Worm (Caenorhabditis elegans) whole organism, L4 larva: Measurements from ENCODE around the gene nyn-3.
A peak's percentile ranks its signal among the peaks of the same experiment; 100 is the strongest.

Experiments
- F49E8.2 ChIP-seq: sonication (generic microtip); optimal IDR thresholded peaks from 2 replicates; lab custom pipeline; 2016; ENCODE audit warnings: missing compliant biosample characterization, mild to moderate bottlenecking, missing genetic modification characterization, borderline replicate concordance
- T26A8.4 ChIP-seq: fragments of 200-800 bp; sonication (Bioruptor generic); IDR thresholded peaks from 2 replicates; pipeline ENCODE4 v1.3.6; 2022; ENCODE audit warnings: missing genetic modification characterization, missing compliant biosample characterization
- aha-1 ChIP-seq: fragments of 150-350 bp; peaks from one replicate; lab custom pipeline; 2014; ENCODE audit warnings: missing biosample characterization, missing genetic modification characterization
- ama-1 ChIP-seq: fragments of 150-350 bp; optimal IDR thresholded peaks from 2 replicates; lab custom pipeline; 2014; ENCODE audit warnings: inconsistent platforms, mixed read lengths
- ctbp-1 ChIP-seq: fragments of 200-800 bp; sonication (Bioruptor generic); IDR thresholded peaks from 2 replicates; pipeline ENCODE4 v1.3.6; 2022; ENCODE audit warnings: missing genetic modification reagents, missing genetic modification characterization, missing compliant biosample characterization
- daf-12 ChIP-seq: fragments of 150-350 bp; optimal IDR thresholded peaks from 2 replicates; lab custom pipeline; 2014; ENCODE audit warnings: missing biosample characterization, missing genetic modification reagents, missing genetic modification characterization
- daf-16 ChIP-seq, 3 experiments: sonication (generic microtip); optimal IDR thresholded peaks; 2 replicates each; lab custom pipeline; 2016 to 2017; ENCODE audit warnings: missing genetic modification characterization in 3 of 3, missing genetic modification reagents in 3 of 3, mild to moderate bottlenecking in 2 of 3, missing compliant biosample characterization in 2 of 3, missing biosample characterization in 1 of 3, moderate library complexity in 1 of 3
- daf-19 ChIP-seq: fragments of 200-800 bp; sonication (Bioruptor generic); conservative IDR thresholded peaks from 2 replicates; pipeline ENCODE4 v1.3.6; 2022; ENCODE audit warnings: missing genetic modification characterization, missing compliant biosample characterization
- daf-8 ChIP-seq: fragments of 200-800 bp; sonication (Bioruptor generic); IDR thresholded peaks from 2 replicates; pipeline ENCODE4 v1.3.6; 2022; ENCODE audit warnings: missing genetic modification characterization, missing compliant biosample characterization
- dmd-6 ChIP-seq: fragments of 200-800 bp; sonication (Bioruptor generic); IDR thresholded peaks from 2 replicates; pipeline ENCODE4 v1.3.6; 2022; ENCODE audit warnings: missing genetic modification reagents, missing genetic modification characterization, missing compliant biosample characterization
- duxl-1 ChIP-seq: sonication (generic microtip); optimal IDR thresholded peaks from 2 replicates; lab custom pipeline; 2016; ENCODE audit warnings: mild to moderate bottlenecking, missing genetic modification characterization, moderate library complexity, missing compliant biosample characterization; ENCODE audit not compliant: poor library complexity
- dve-1 ChIP-seq: sonication (generic microtip); optimal IDR thresholded peaks from 2 replicates; lab custom pipeline; 2017; ENCODE audit warnings: antibody characterized with exemption, mild to moderate bottlenecking, missing genetic modification characterization, missing compliant biosample characterization; ENCODE audit not compliant: insufficient read depth
- egl-43 ChIP-seq: fragments of 200-800 bp; sonication (Bioruptor generic); IDR thresholded peaks from 2 replicates; pipeline ENCODE4 v1.3.6; 2022; ENCODE audit warnings: missing genetic modification reagents, missing genetic modification characterization, missing compliant biosample characterization
- fkh-10 ChIP-seq: fragments of 150-350 bp; optimal IDR thresholded peaks from 2 replicates; lab custom pipeline; 2014; ENCODE audit warnings: missing biosample characterization, missing genetic modification reagents, missing genetic modification characterization
- hif-1 ChIP-seq, 2 experiments: sonication (generic microtip); optimal IDR thresholded peaks; 2 replicates each; lab custom pipeline; 2016 to 2017; ENCODE audit warnings: missing compliant biosample characterization in 2 of 2, missing genetic modification characterization in 2 of 2, missing genetic modification reagents in 2 of 2, missing genotype in 2 of 2, mild to moderate bottlenecking in 1 of 2
- hlh-30 ChIP-seq: sonication (generic microtip); optimal IDR thresholded peaks from 2 replicates; lab custom pipeline; 2017; ENCODE audit warnings: antibody characterized with exemption, mild to moderate bottlenecking, missing genetic modification characterization, missing compliant biosample characterization; ENCODE audit not compliant: insufficient read depth
- jun-1 ChIP-seq: fragments of 150-350 bp; optimal IDR thresholded peaks from 2 replicates; lab custom pipeline; 2014; ENCODE audit warnings: missing biosample characterization, missing genetic modification reagents, missing genetic modification characterization
- lin-13 ChIP-seq: fragments of 150-350 bp; optimal IDR thresholded peaks from 2 replicates; lab custom pipeline; 2014; ENCODE audit warnings: missing biosample characterization, missing genetic modification reagents, missing genetic modification characterization
- lin-38 ChIP-seq: fragments of 200-800 bp; sonication (Bioruptor generic); IDR thresholded peaks from 2 replicates; pipeline ENCODE4 v1.3.6; 2022; ENCODE audit warnings: missing genetic modification reagents, missing genetic modification characterization, missing compliant biosample characterization
- lin-39 ChIP-seq: fragments of 150-350 bp; optimal IDR thresholded peaks from 2 replicates; lab custom pipeline; 2014; ENCODE audit warnings: missing biosample characterization, missing genetic modification reagents, missing genetic modification characterization
- lsy-2 ChIP-seq, 2 experiments: fragments of 150-350 bp in 1 of 2; sonication (generic microtip) in 1 of 2; optimal IDR thresholded peaks; 2 replicates each; lab custom pipeline; 2014 to 2017; ENCODE audit warnings: missing biosample characterization in 2 of 2, missing genetic modification characterization in 2 of 2
- madf-5 ChIP-seq, 2 experiments: fragments of 200-800 bp; sonication (Bioruptor generic); IDR thresholded peaks; 2 replicates each; pipeline ENCODE4 v1.3.6; 2022; ENCODE audit warnings: missing compliant biosample characterization in 2 of 2, missing genetic modification characterization in 2 of 2
- mdl-1 ChIP-seq, 2 experiments: fragments of 150-350 bp in 1 of 2; sonication (generic microtip) in 1 of 2; optimal IDR thresholded peaks; 2 replicates each; lab custom pipeline; 2014 to 2017; ENCODE audit warnings: missing biosample characterization in 2 of 2, missing genetic modification characterization in 2 of 2
- mdt-29 ChIP-seq: fragments of 200-800 bp; sonication (Bioruptor generic); IDR thresholded peaks from 2 replicates; pipeline ENCODE4 v1.3.6; 2022; ENCODE audit warnings: missing genetic modification reagents, missing genetic modification characterization, missing compliant biosample characterization
- mxl-2 ChIP-seq: fragments of 200-800 bp; sonication (Bioruptor generic); conservative IDR thresholded peaks from 2 replicates; pipeline ENCODE4 v1.3.6; 2022; ENCODE audit warnings: missing genetic modification reagents, missing genetic modification characterization, missing compliant biosample characterization
- mxl-3 ChIP-seq: fragments of 200-800 bp; sonication (Bioruptor generic); optimal IDR thresholded peaks from 2 replicates; lab custom pipeline; 2018; ENCODE audit warnings: mild to moderate bottlenecking, missing genetic modification characterization, missing compliant biosample characterization
- nhr-11 ChIP-seq: fragments of 150-350 bp; optimal IDR thresholded peaks from 2 replicates; lab custom pipeline; 2014; ENCODE audit warnings: missing biosample characterization, missing genetic modification characterization
- nhr-28 ChIP-seq: fragments of 150-350 bp; optimal IDR thresholded peaks from 2 replicates; lab custom pipeline; 2014; ENCODE audit warnings: missing biosample characterization, missing genetic modification characterization
- nhr-42 ChIP-seq: fragments of 200-800 bp; sonication (Bioruptor generic); IDR thresholded peaks from 2 replicates; pipeline ENCODE4 v1.3.6; 2022; ENCODE audit warnings: missing genetic modification characterization, missing compliant biosample characterization
- nhr-6 ChIP-seq: fragments of 150-350 bp; optimal IDR thresholded peaks from 2 replicates; lab custom pipeline; 2014; ENCODE audit warnings: missing biosample characterization, missing genetic modification characterization
- nhr-77 ChIP-seq: fragments of 150-350 bp; optimal IDR thresholded peaks from 2 replicates; lab custom pipeline; 2014; ENCODE audit warnings: missing biosample characterization, missing genetic modification characterization
- pha-4 ChIP-seq, 2 experiments: fragments of 150-350 bp in 1 of 2; fragments of 200-800 bp in 1 of 2; sonication (Bioruptor generic) in 1 of 2; IDR thresholded peaks in 1 of 2; optimal IDR thresholded peaks in 1 of 2; 2 replicates each; pipeline versions ENCODE4 v1.3.6 to Lab custom; 2014 to 2022; ENCODE audit warnings: missing genetic modification characterization in 2 of 2, missing genetic modification reagents in 2 of 2, missing biosample characterization in 1 of 2, missing compliant biosample characterization in 1 of 2
- pqm-1 ChIP-seq: sonication (generic microtip); optimal IDR thresholded peaks from 2 replicates; lab custom pipeline; 2017; ENCODE audit warnings: missing biosample characterization, missing genetic modification characterization
- rbr-2 ChIP-seq: sonication (generic microtip); optimal IDR thresholded peaks from 2 replicates; lab custom pipeline; 2016; ENCODE audit warnings: missing genotype, missing genetic modification characterization, missing compliant biosample characterization
- set-16 ChIP-seq: fragments of 200-800 bp; sonication (Bioruptor generic); IDR thresholded peaks from 2 replicates; pipeline ENCODE4 v1.3.6; 2022; ENCODE audit warnings: missing genetic modification reagents, missing genetic modification characterization, missing compliant biosample characterization
- spr-1 ChIP-seq: sonication (generic microtip); optimal IDR thresholded peaks from 2 replicates; lab custom pipeline; 2016; ENCODE audit warnings: mild to moderate bottlenecking, missing genetic modification characterization, missing compliant biosample characterization
- spr-3 ChIP-seq: fragments of 200-800 bp; sonication (Bioruptor generic); optimal IDR thresholded peaks from 2 replicates; lab custom pipeline; 2018; ENCODE audit warnings: mild to moderate bottlenecking, missing genetic modification characterization, missing compliant biosample characterization
- tra-1 ChIP-seq: fragments of 200-800 bp; sonication (Bioruptor generic); IDR thresholded peaks from 2 replicates; pipeline ENCODE4 v1.3.6; 2022; ENCODE audit warnings: missing genetic modification reagents, missing genetic modification characterization, missing compliant biosample characterization
- unc-62 ChIP-seq, 3 experiments: fragments of 150-350 bp in 1 of 3; sonication (generic microtip); optimal IDR thresholded peaks in 2 of 3; peaks in 1 of 3; 1 replicate in 1 of 3; 2 replicates in 2 of 3; lab custom pipeline; 2014 to 2017; ENCODE audit warnings: missing biosample characterization in 3 of 3, missing genetic modification characterization in 3 of 3, missing genetic modification reagents in 3 of 3, missing genotype in 1 of 3
- zfp-2 ChIP-seq: sonication (generic microtip); optimal IDR thresholded peaks from 2 replicates; lab custom pipeline; 2016; ENCODE audit warnings: mild to moderate bottlenecking, missing genetic modification characterization, missing compliant biosample characterization
- zfp-3 ChIP-seq: fragments of 200-800 bp; sonication (Bioruptor generic); conservative IDR thresholded peaks from 2 replicates; pipeline ENCODE4 v1.3.6; 2022; ENCODE audit warnings: missing genetic modification reagents, missing genetic modification characterization, missing compliant biosample characterization
- ztf-11 ChIP-seq: fragments of 150-350 bp; optimal IDR thresholded peaks from 2 replicates; lab custom pipeline; 2014; ENCODE audit warnings: missing biosample characterization, missing genetic modification characterization
- ztf-7 ChIP-seq: fragments of 150-350 bp; optimal IDR thresholded peaks from 2 replicates; lab custom pipeline; 2014; ENCODE audit warnings: missing biosample characterization, missing genetic modification characterization

The nyn-3 gene

ce11 chrII:6334745-6335260 lies 42.4 kb upstream of the nyn-3 start (continued):
- TF ChIP-seq lin-13 (GFP tag; lab: Kevin White, UChicago) (no peak), daf-12 (tag; lab: Kevin White, UChicago) (no peak)

- no peak for TF ChIP-seq T26A8.4 (GFP tag; lab: Robert Waterston, UW)
- no peak for TF ChIP-seq nhr-77
- no peak for TF ChIP-seq nhr-28
- TF ChIP-seq lin-39 (tag; lab: Kevin White, UChicago) = no peak
- TF ChIP-seq daf-19 (GFP tag; lab: Robert Waterston, UW) = no peak
- no peak for TF ChIP-seq rbr-2
- TF ChIP-seq lin-38 = no peak
Measured at ce11 chrII:6333887-6334286, 41.5 kb upstream of the nyn-3 start, which contains the start of gene ttc-39B. TSS of gene ttc-39B (minus strand) at chrII:6333987.

- TF ChIP-seq dve-1 (tag; lab: Kevin White, UChicago) (peak; percentile 94), zfp-2 (peak; percentile 52), unc-62 (GFP tag; optimal IDR thresholded peaks at IDR 0.05 in 1 of 2; lab: Kevin White, UChicago) (peak in 1 of 2 experiments; percentile 75), unc-62 (tag; optimal IDR thresholded peaks at IDR 0.05; lab: Kevin White, UChicago) (no peak), daf-8 (no peak), madf-5 (GFP tag; IDR thresholded peaks at IDR 0.05; lab: Robert Waterston, UW) (no peak), hif-1 (tag; optimal IDR thresholded peaks at IDR 0.05; lab: Kevin White, UChicago) (peak in 1 of 2 experiments; percentile 82), hlh-30 (tag; lab: Kevin White, UChicago) (peak; percentile 95), tra-1 (GFP tag; lab: Robert Waterston, UW) (peak; percentile 87), pqm-1 (tag; lab: Kevin White, UChicago) (peak; percentile 32), ama-1 (lab: Kevin White, UChicago) (peak; percentile 69), egl-43 (GFP tag; lab: Robert Waterston, UW) (no peak; the same call in 1 of the 2 replicates), nhr-42 (GFP tag; lab: Robert Waterston, UW) (peak; percentile 85), pha-4 (GFP tag; IDR thresholded peaks at IDR 0.05; lab: Robert Waterston, UW) (peak; percentile 68), pha-4 (tag; optimal IDR thresholded peaks at IDR 0.05; lab: Kevin White, UChicago) (peak; percentile 67), duxl-1 (tag; lab: Kevin White, UChicago) (peak; percentile 77), ztf-7 (tag; lab: Kevin White, UChicago) (peak; percentile 72), ztf-11 (tag; lab: Kevin White, UChicago) (peak; percentile 16), nhr-28 (peak; percentile 86), aha-1 (tag; lab: Kevin White, UChicago) (peak; percentile 99), daf-19 (GFP tag; lab: Robert Waterston, UW) (0 out of 2 replicates have a peak, but pooled peaks have one; percentile 59), mdl-1 (tag; optimal IDR thresholded peaks at IDR 0.05; lab: Kevin White, UChicago) (peak; percentile 19 to 94), nhr-11 (tag; lab: Kevin White, UChicago) (peak; percentile 89), daf-16 (GFP tag; optimal IDR thresholded peaks at IDR 0.05; lab: Kevin White, UChicago) (peak; percentile 50 to 86), daf-16 (tag; optimal IDR thresholded peaks at IDR 0.05; lab: Kevin White, UChicago) (peak; percentile 75), mxl-3 (GFP tag; lab: Kevin White, UChicago) (peak; percentile 96), spr-1 (tag; lab: Kevin White, UChicago) (peak; percentile 87), lsy-2 (tag; optimal IDR thresholded peaks at IDR 0.05; lab: Kevin White, UChicago) (peak; percentile 79 to 95), ctbp-1 (peak; percentile 88), nhr-6 (tag; lab: Kevin White, UChicago) (peak; percentile 79), mxl-2 (GFP tag; lab: Robert Waterston, UW) (no peak), set-16 (peak; percentile 25; the same call in 1 of the 2 replicates), lin-13 (GFP tag; lab: Kevin White, UChicago) (peak; percentile 87), fkh-10 (GFP tag; lab: Kevin White, UChicago) (peak; percentile 95), spr-3 (GFP tag; lab: Kevin White, UChicago) (peak; percentile 68), zfp-3 (GFP tag; lab: Robert Waterston, UW) (0 out of 2 replicates have a peak, but pooled peaks have one; percentile 65), jun-1 (tag; lab: Kevin White, UChicago) (peak; percentile 77), F49E8.2 (tag; lab: Kevin White, UChicago) (no peak), dmd-6 (GFP tag; lab: Robert Waterston, UW) (peak; percentile 93), nhr-77 (peak; percentile 81), mdt-29 (peak; percentile 62; the same call in 1 of the 2 replicates)
Measured at ce11 chrII:6331222-6331830, 38.9 kb upstream of the nyn-3 start, which contains the start of gene set-4. TSS of gene set-4 (minus strand) at chrII:6331341.
